Worm (Caenorhabditis elegans) whole organism, early embryonic: ENCODE data around the gene slo-2.

Experiments used
- aly-1 ChIP-seq: sonication (generic microtip); optimal IDR thresholded peaks from 2 replicates; lab custom pipeline; 2016; ENCODE audit warnings: missing genetic modification characterization, missing compliant biosample characterization
- ama-1 ChIP-seq: fragments of 150-350 bp; optimal IDR thresholded peaks from 2 replicates; lab custom pipeline; 2014
- ets-7 ChIP-seq: sonication (generic microtip); optimal IDR thresholded peaks from 2 replicates; lab custom pipeline; 2016; ENCODE audit warnings: missing genotype, missing genetic modification characterization, missing compliant biosample characterization
- flt-1 ChIP-seq: fragments of 200-800 bp; sonication (Bioruptor generic); IDR thresholded peaks from 2 replicates; pipeline ENCODE4 v1.3.6; 2022; ENCODE audit warnings: missing genetic modification characterization, missing compliant biosample characterization
- hmbx-1 ChIP-seq: sonication (generic microtip); optimal IDR thresholded peaks from 2 replicates; lab custom pipeline; 2016; ENCODE audit warnings: mild to moderate bottlenecking, missing genetic modification characterization, missing compliant biosample characterization
- hmg-4 ChIP-seq: fragments of 200-800 bp; sonication (Bioruptor generic); optimal IDR thresholded peaks from 2 replicates; lab custom pipeline; 2018; ENCODE audit warnings: mild to moderate bottlenecking, missing genetic modification characterization, missing compliant biosample characterization
- pes-1 ChIP-seq: fragments of 200-800 bp; sonication (Bioruptor generic); IDR thresholded peaks from 2 replicates; pipeline ENCODE4 v1.3.6; 2022; ENCODE audit warnings: missing genetic modification reagents, missing genetic modification characterization, missing compliant biosample characterization
- scrt-1 ChIP-seq: fragments of 200-800 bp; sonication (Bioruptor generic); IDR thresholded peaks from 2 replicates; pipeline ENCODE4 v1.3.6; 2022; ENCODE audit warnings: missing genetic modification characterization, missing compliant biosample characterization
- tra-4 ChIP-seq: sonication (generic microtip); optimal IDR thresholded peaks from 2 replicates; lab custom pipeline; 2017; ENCODE audit warnings: missing genetic modification characterization, missing compliant biosample characterization

DNA sequence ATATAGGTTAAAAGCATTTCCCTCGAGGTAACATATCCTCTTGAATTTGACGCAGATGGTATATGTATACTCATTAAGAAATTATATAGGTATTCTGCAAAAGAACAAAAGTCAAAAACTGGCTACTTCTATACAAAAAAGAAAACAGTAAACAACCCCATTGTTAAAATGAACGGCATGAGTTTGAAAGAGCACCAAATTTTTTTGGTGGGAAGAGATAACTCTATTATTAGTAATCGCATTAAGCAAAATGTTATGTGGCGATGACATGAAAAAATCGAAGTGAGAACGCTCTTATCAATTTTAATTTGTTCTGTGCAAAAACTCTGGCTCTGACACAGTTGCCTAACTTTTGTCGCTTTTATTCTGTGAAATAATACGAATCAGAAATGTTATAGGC, 12.9 kb upstream of the slo-2 start, which contains the start of gene F46C3.2:
- TF ChIP-seq flt-1 (no peak), ama-1 (no peak), ets-7 (tag; lab: Kevin White, UChicago) (no peak), aly-1 (tag; lab: Kevin White, UChicago) (no peak), scrt-1 (GFP tag; lab: Robert Waterston, UW) (no peak), hmg-4 (no peak), tra-4 (tag; lab: Kevin White, UChicago) (no peak), hmbx-1 (tag; lab: Kevin White, UChicago) (no peak), pes-1 (no peak)
